Worm (Caenorhabditis elegans): Measurements from ENCODE around the gene T05C12.11.
A peak's percentile ranks its signal among the peaks of the same experiment; 100 is the strongest.

The T05C12.11 gene

ce11 chrII:8141135-8141534, 29.1 kb downstream of the T05C12.11 start (continued):
- TF ChIP-seq athp-1 (tag; optimal IDR thresholded peaks at IDR 0.05) (peak; percentile 22), F37B4.10 (GFP tag; IDR thresholded peaks at IDR 0.05) (no peak), repo-1 (tag; optimal IDR thresholded peaks at IDR 0.05) (peak; percentile 15), sdz-38 (tag; optimal IDR thresholded peaks at IDR 0.05) (no peak), gei-17 (GFP tag; optimal IDR thresholded peaks at IDR 0.05) (no peak), lin-40 (tag; optimal IDR thresholded peaks at IDR 0.05) (no peak), lsl-1 (GFP tag; optimal IDR thresholded peaks at IDR 0.05) (no peak), attf-6 (GFP tag; IDR thresholded peaks at IDR 0.05) (0 out of 2 replicates have a peak, but pooled peaks have one; percentile 58), K12H6.12 (tag; optimal IDR thresholded peaks at IDR 0.05) (no peak), egrh-3 (GFP tag; IDR thresholded peaks at IDR 0.05) (no peak), F39B2.1 (GFP tag; IDR thresholded peaks at IDR 0.05) (no peak), nfyb-1 (GFP tag; IDR thresholded peaks at IDR 0.05) (peak; percentile 57; the same call in 1 of the 2 replicates), egl-18 (GFP tag; IDR thresholded peaks at IDR 0.05) (no peak), rec-8 (tag; optimal IDR thresholded peaks at IDR 0.05) (no peak), Y67H2A.10 (GFP tag; conservative IDR thresholded peaks at IDR 0.05) (no peak), aptf-3 (GFP tag; IDR thresholded peaks at IDR 0.05) (no peak), ztf-25 (GFP tag; IDR thresholded peaks at IDR 0.05) (no peak), nfya-2 (GFP tag; IDR thresholded peaks at IDR 0.05) (peak; percentile 73; the same call in 1 of the 2 replicates), madf-3 (GFP tag; IDR thresholded peaks at IDR 0.05) (no peak), ztf-3 (GFP tag; optimal IDR thresholded peaks at IDR 0.05) (no peak), zim-3 (tag; optimal IDR thresholded peaks at IDR 0.05) (no peak), Y53F4B.3 (GFP tag; IDR thresholded peaks at IDR 0.05) (no peak), ama-1 (optimal IDR thresholded peaks at IDR 0.05) (no peak), ama-1 (GFP tag; optimal IDR thresholded peaks at IDR 0.05) (peak in 1 of 2 experiments; percentile 31), pha-4 (tag; optimal IDR thresholded peaks at IDR 0.05) (no peak), dox-1 (GFP tag; IDR thresholded peaks at IDR 0.05) (no peak), mcd-1 (GFP tag; IDR thresholded peaks at IDR 0.05) (no peak), F52B5.7 (tag; optimal IDR thresholded peaks at IDR 0.05) (peak; percentile 7), let-607 (tag; optimal IDR thresholded peaks at IDR 0.05) (no peak), ekl-4 (GFP tag; IDR thresholded peaks at IDR 0.05) (0 out of 2 replicates have a peak, but pooled peaks have one; percentile 29), ceh-58 (GFP tag; IDR thresholded peaks at IDR 0.05) (no peak), cebp-2 (GFP tag; IDR thresholded peaks at IDR 0.05) (no peak), mes-4 (tag; optimal IDR thresholded peaks at IDR 0.05) (no peak), ZK185.1 (tag; optimal IDR thresholded peaks at IDR 0.05; ENCODE audit: poor library complexity, severe bottlenecking) (no peak), Y79H2A.3 (GFP tag; conservative IDR thresholded peaks at IDR 0.05) (no peak), madf-6 (GFP tag; IDR thresholded peaks at IDR 0.05) (peak; percentile 36; the same call in 1 of the 2 replicates), hsf-1 (GFP tag; IDR thresholded peaks at IDR 0.05) (no peak), snpc-1.3 (tag; optimal IDR thresholded peaks at IDR 0.05; ENCODE audit: insufficient read depth) (no peak), ets-4 (GFP tag; optimal IDR thresholded peaks at IDR 0.05) (no peak), hrde-1 (tag; optimal IDR thresholded peaks at IDR 0.05; ENCODE audit: borderline replicate concordance) (peak; percentile 16), nhr-120 (GFP tag; IDR thresholded peaks at IDR 0.05) (no peak), ceh-100 (GFP tag; IDR thresholded peaks at IDR 0.05) (0 out of 2 replicates have a peak, but pooled peaks have one; percentile 14), rpc-1 (optimal IDR thresholded peaks at IDR 0.05) (no peak), rpc-1 (tag; optimal IDR thresholded peaks at IDR 0.05) (no peak), pbrm-1 (GFP tag; IDR thresholded peaks at IDR 0.05) (0 out of 2 replicates have a peak, but pooled peaks have one; percentile 37), bed-1 (GFP tag; IDR thresholded peaks at IDR 0.05) (no peak)
